Worm (Caenorhabditis elegans) whole organism, L3 larva: Measurements from ENCODE around the gene H23L24.1.

Source experiments
- aly-2 ChIP-seq: fragments of 150-350 bp; optimal IDR thresholded peaks from 2 replicates; lab custom pipeline; 2014; ENCODE audit warnings: missing biosample characterization, missing genetic modification characterization
- ama-1 ChIP-seq: fragments of 150-350 bp; optimal IDR thresholded peaks from 2 replicates; lab custom pipeline; 2018
- ceh-16 ChIP-seq: sonication (generic microtip); optimal IDR thresholded peaks from 2 replicates; lab custom pipeline; 2017; ENCODE audit warnings: missing biosample characterization, missing genetic modification characterization
- ceh-28 ChIP-seq: fragments of 150-350 bp; optimal IDR thresholded peaks from 2 replicates; lab custom pipeline; 2014; ENCODE audit warnings: missing biosample characterization, missing genetic modification reagents, missing genetic modification characterization
- egl-27 ChIP-seq: sonication (generic microtip); optimal IDR thresholded peaks from 4 replicates; lab custom pipeline; 2017; ENCODE audit warnings: missing biosample characterization, missing genetic modification reagents, missing genetic modification characterization
- eor-1 ChIP-seq, 2 experiments: fragments of 150-350 bp; optimal IDR thresholded peaks; 2 replicates each; lab custom pipeline; 2014 to 2018; ENCODE audit warnings: missing biosample characterization in 2 of 2, missing genetic modification characterization in 2 of 2
- fkh-10 ChIP-seq: sonication (generic microtip); optimal IDR thresholded peaks from 2 replicates; lab custom pipeline; 2017; ENCODE audit warnings: missing biosample characterization, missing genetic modification reagents, missing genetic modification characterization
- fkh-2 ChIP-seq: fragments of 150-350 bp; optimal IDR thresholded peaks from 2 replicates; lab custom pipeline; 2014; ENCODE audit warnings: missing biosample characterization, missing genetic modification reagents, missing genetic modification characterization
- jun-1 ChIP-seq: fragments of 150-350 bp; optimal IDR thresholded peaks from 2 replicates; lab custom pipeline; 2014; ENCODE audit warnings: missing biosample characterization, missing genetic modification reagents, missing genetic modification characterization
- mdl-1 ChIP-seq: fragments of 150-350 bp; optimal IDR thresholded peaks from 2 replicates; lab custom pipeline; 2014; ENCODE audit warnings: missing biosample characterization, missing genetic modification characterization
- nhr-25 ChIP-seq: sonication (generic microtip); optimal IDR thresholded peaks from 2 replicates; lab custom pipeline; 2017; ENCODE audit warnings: missing biosample characterization, missing genetic modification characterization
- nhr-28 ChIP-seq: fragments of 150-350 bp; optimal IDR thresholded peaks from 2 replicates; lab custom pipeline; 2014; ENCODE audit warnings: missing biosample characterization, missing genetic modification characterization
- nhr-43 ChIP-seq: sonication (generic microtip); optimal IDR thresholded peaks from 2 replicates; lab custom pipeline; 2016; ENCODE audit warnings: mild to moderate bottlenecking, missing genetic modification characterization, missing compliant biosample characterization; ENCODE audit not compliant: poor library complexity, severe bottlenecking
- nhr-77 ChIP-seq: fragments of 150-350 bp; optimal IDR thresholded peaks from 2 replicates; lab custom pipeline; 2014; ENCODE audit warnings: missing biosample characterization, missing genetic modification characterization
- pha-4 ChIP-seq: fragments of 150-350 bp; optimal IDR thresholded peaks from 2 replicates; lab custom pipeline; 2014; ENCODE audit warnings: missing biosample characterization, missing genetic modification reagents, missing genetic modification characterization
- pqm-1 ChIP-seq: fragments of 150-350 bp; optimal IDR thresholded peaks from 2 replicates; lab custom pipeline; 2017; ENCODE audit warnings: missing biosample characterization, missing genetic modification characterization, inconsistent platforms
- sea-2 ChIP-seq: fragments of 150-350 bp; sonication (generic microtip); optimal IDR thresholded peaks from 4 replicates; lab custom pipeline; 2014; ENCODE audit warnings: missing biosample characterization, missing genetic modification reagents, missing genetic modification characterization
- skn-1 ChIP-seq: fragments of 150-350 bp; optimal IDR thresholded peaks from 2 replicates; lab custom pipeline; 2014; ENCODE audit warnings: missing biosample characterization, missing genetic modification characterization
- tbx-2 ChIP-seq: sonication (generic microtip); optimal IDR thresholded peaks from 2 replicates; lab custom pipeline; 2016; ENCODE audit warnings: mild to moderate bottlenecking, missing genetic modification characterization, missing compliant biosample characterization
- ztf-11 ChIP-seq: fragments of 150-350 bp; optimal IDR thresholded peaks from 2 replicates; lab custom pipeline; 2014; ENCODE audit warnings: missing biosample characterization, missing genetic modification characterization

H23L24.1 gene

ce11 chrIV:8762471-8762870 lies 44.2 kb downstream of the H23L24.1 start (continued):
- TF ChIP-seq fkh-2 (tag; lab: Kevin White, UChicago) (no peak), nhr-28 (no peak), nhr-43 (no peak), jun-1 (tag; lab: Kevin White, UChicago) (no peak), fkh-10 (GFP tag; lab: Kevin White, UChicago) (peak; percentile 48), ama-1 (lab: Kevin White, UChicago) (no peak), nhr-77 (tag; lab: Kevin White, UChicago) (no peak), mdl-1 (no peak), ceh-28 (tag; lab: Kevin White, UChicago) (peak; percentile 69), ztf-11 (tag; lab: Kevin White, UChicago) (no peak), eor-1 (tag; optimal IDR thresholded peaks at IDR 0.05; lab: Kevin White, UChicago) (no peak), pqm-1 (tag; lab: Kevin White, UChicago) (no peak), pha-4 (tag; lab: Kevin White, UChicago) (no peak), nhr-25 (tag; lab: Kevin White, UChicago) (no peak), egl-27 (tag; lab: Kevin White, UChicago) (no peak), skn-1 (no peak), aly-2 (tag; lab: Kevin White, UChicago) (no peak)

ce11 chrIV:8764567-8764966 lies 46.3 kb downstream of the H23L24.1 start, which contains the start of gene cdc-50.B:
Gene cdc-50.B (plus strand): TSS chrIV:8764867.
- no peak for TF ChIP-seq tbx-2 (tag; lab: Kevin White, UChicago)
- peak; percentile 84 for TF ChIP-seq pha-4 (tag; lab: Kevin White, UChicago)
- no peak for TF ChIP-seq ama-1 (lab: Kevin White, UChicago)
- no peak for TF ChIP-seq egl-27 (tag; lab: Kevin White, UChicago)
- TF ChIP-seq sea-2 (GFP tag; lab: Kevin White, UChicago) = no peak
- TF ChIP-seq nhr-77 (tag; lab: Kevin White, UChicago) = no peak
- no peak for TF ChIP-seq pqm-1 (tag; lab: Kevin White, UChicago)
- TF ChIP-seq ceh-16 = no peak
